Fruit fly (Drosophila melanogaster) whole organism, embryonic: ENCODE measurements around the gene CG10970.

Experiments
- Blimp-1 ChIP-seq: fragments of 200-800 bp; sonication (Bioruptor generic); optimal IDR thresholded peaks from 3 replicates; lab custom pipeline; 2018; ENCODE audit warnings: missing biosample characterization, missing genetic modification characterization, mild to moderate bottlenecking, moderate library complexity, missing genetic modification reagents
- CG11093 ChIP-seq: fragments of 200-800 bp; sonication (Bioruptor generic); IDR thresholded peaks from 3 replicates; pipeline ENCODE4 v1.3.6; 2022; ENCODE audit warnings: missing biosample characterization, missing genetic modification characterization
- CG12769 ChIP-seq: fragments of 200-800 bp; sonication (Bioruptor generic); optimal IDR thresholded peaks from 2 replicates; lab custom pipeline; 2019; ENCODE audit warnings: missing biosample characterization, mild to moderate bottlenecking, missing genetic modification characterization, moderate library complexity
- CG13123 ChIP-seq: fragments of 200-800 bp; sonication (Bioruptor generic); optimal IDR thresholded peaks from 2 replicates; lab custom pipeline; 2016; ENCODE audit warnings: missing biosample characterization, missing genetic modification characterization
- CG13296 ChIP-seq: fragments of 200-800 bp; sonication (Bioruptor generic); optimal IDR thresholded peaks from 3 replicates; lab custom pipeline; 2018; ENCODE audit warnings: missing biosample characterization, mild to moderate bottlenecking, missing genetic modification characterization
- CG14667 ChIP-seq: fragments of 200-800 bp; sonication (Bioruptor generic); IDR thresholded peaks from 2 replicates; pipeline ENCODE4 v1.3.6; 2022; ENCODE audit warnings: missing biosample characterization, missing genetic modification characterization
- CG1529 ChIP-seq: fragments of 200-800 bp; sonication (Bioruptor generic); optimal IDR thresholded peaks from 3 replicates; lab custom pipeline; 2018; ENCODE audit warnings: missing biosample characterization, missing genetic modification characterization
- CG1602 ChIP-seq: fragments of 200-800 bp; sonication (Bioruptor generic); optimal IDR thresholded peaks from 3 replicates; lab custom pipeline; 2016; ENCODE audit warnings: missing biosample characterization, missing genetic modification characterization
- CG17359 ChIP-seq: fragments of 200-800 bp; sonication (Bioruptor generic); optimal IDR thresholded peaks from 3 replicates; lab custom pipeline; 2018; ENCODE audit warnings: missing biosample characterization, mild to moderate bottlenecking, missing genetic modification characterization, moderate library complexity
- CG18262 ChIP-seq: fragments of 200-800 bp; optimal IDR thresholded peaks from 3 replicates; lab custom pipeline; 2019; ENCODE audit warnings: missing biosample characterization, mild to moderate bottlenecking, missing genetic modification characterization, moderate library complexity
- CG1832 ChIP-seq: fragments of 200-800 bp; sonication (Bioruptor generic); optimal IDR thresholded peaks from 2 replicates; lab custom pipeline; 2017; ENCODE audit warnings: missing biosample characterization, mild to moderate bottlenecking, missing genetic modification characterization, inconsistent platforms
- CG2875 ChIP-seq: fragments of 200-800 bp; sonication (Bioruptor generic); optimal IDR thresholded peaks from 2 replicates; lab custom pipeline; 2017; ENCODE audit warnings: missing biosample characterization, mild to moderate bottlenecking, missing genetic modification characterization, missing genetic modification reagents
- CG31224 ChIP-seq: fragments of 200-800 bp; sonication (Bioruptor generic); IDR thresholded peaks from 2 replicates; pipeline ENCODE4 v1.3.6; 2022; ENCODE audit warnings: missing biosample characterization, missing genetic modification characterization
- CG31388 ChIP-seq: fragments of 200-800 bp; sonication (Bioruptor generic); optimal IDR thresholded peaks from 2 replicates; lab custom pipeline; 2016; ENCODE audit warnings: missing biosample characterization, missing genetic modification characterization
- CG34376 ChIP-seq: fragments of 200-800 bp; sonication (Bioruptor generic); optimal IDR thresholded peaks from 2 replicates; lab custom pipeline; 2018; ENCODE audit warnings: missing biosample characterization, mild to moderate bottlenecking, missing genetic modification characterization
- CG4820 ChIP-seq: fragments of 200-800 bp; sonication (Bioruptor generic); optimal IDR thresholded peaks from 3 replicates; lab custom pipeline; 2016; ENCODE audit warnings: missing biosample characterization, missing genetic modification characterization
- CG5953 ChIP-seq: fragments of 200-800 bp; sonication (Bioruptor generic); IDR thresholded peaks from 2 replicates; pipeline ENCODE4 v1.3.6; 2022; ENCODE audit warnings: missing biosample characterization, missing genetic modification characterization
- CG6254 ChIP-seq: fragments of 200-800 bp; sonication (Bioruptor generic); optimal IDR thresholded peaks from 3 replicates; lab custom pipeline; 2017; ENCODE audit warnings: mild to moderate bottlenecking, missing biosample characterization, missing genetic modification reagents, missing genetic modification characterization
- CG8290 ChIP-seq, 3 experiments: fragments of 200-800 bp; sonication (Bioruptor generic); optimal IDR thresholded peaks; 2 replicates each; lab custom pipeline; 2016 to 2019; ENCODE audit warnings: missing biosample characterization in 3 of 3, missing genetic modification characterization in 3 of 3, mild to moderate bottlenecking in 2 of 3, moderate library complexity in 1 of 3
- CG9932 ChIP-seq: fragments of 200-800 bp; sonication (Bioruptor generic); IDR thresholded peaks from 2 replicates; pipeline ENCODE4 v1.3.6; 2022; ENCODE audit warnings: missing biosample characterization, missing genetic modification characterization
- D ChIP-seq, 2 experiments: fragments of 200-800 bp in 1 of 2; fragments of >200 bp in 1 of 2; sonication (Bioruptor generic) in 1 of 2; optimal IDR thresholded peaks; 2 replicates in 1 of 2; 3 replicates in 1 of 2; lab custom pipeline; 2017; ENCODE audit warnings: mild to moderate bottlenecking in 1 of 2, missing biosample characterization in 1 of 2, missing genetic modification characterization in 1 of 2, missing genetic modification reagents in 1 of 2
- Dll ChIP-seq: fragments of 200-800 bp; sonication (Bioruptor generic); IDR thresholded peaks from 4 replicates; pipeline ENCODE4 v1.3.6; 2022; ENCODE audit warnings: missing biosample characterization, missing genetic modification characterization; ENCODE audit not compliant: partially characterized antibody
- Ets97D ChIP-seq: fragments of 200-800 bp; sonication (Bioruptor generic); optimal IDR thresholded peaks from 3 replicates; lab custom pipeline; 2016; ENCODE audit warnings: missing biosample characterization, missing genetic modification characterization
- Fer1 ChIP-seq: fragments of 200-800 bp; sonication (Bioruptor generic); optimal IDR thresholded peaks from 2 replicates; lab custom pipeline; 2017; ENCODE audit warnings: missing biosample characterization, mild to moderate bottlenecking, missing genetic modification characterization
- HmgD ChIP-seq: fragments of 200-800 bp; sonication (Bioruptor generic); optimal IDR thresholded peaks from 3 replicates; lab custom pipeline; 2016; ENCODE audit warnings: missing biosample characterization, missing genetic modification characterization
- Lhr ChIP-seq: fragments of 200-800 bp; sonication (Bioruptor generic); optimal IDR thresholded peaks from 3 replicates; lab custom pipeline; 2017; ENCODE audit warnings: mild to moderate bottlenecking, missing biosample characterization, missing genetic modification reagents, missing genetic modification characterization
- Lpt ChIP-seq: fragments of >200 bp; optimal IDR thresholded peaks from 2 replicates; lab custom pipeline; 2018; ENCODE audit warnings: missing biosample characterization, missing genetic modification characterization
- Meics ChIP-seq: fragments of 200-800 bp; sonication (Bioruptor generic); optimal IDR thresholded peaks from 2 replicates; lab custom pipeline; 2017; ENCODE audit warnings: missing biosample characterization, mild to moderate bottlenecking, missing genetic modification characterization
- Mes4 ChIP-seq: fragments of 200-800 bp; sonication (Bioruptor generic); optimal IDR thresholded peaks from 2 replicates; lab custom pipeline; 2016; ENCODE audit warnings: missing biosample characterization, missing genetic modification characterization
- Neu2 ChIP-seq: fragments of 200-800 bp; sonication (Bioruptor generic); optimal IDR thresholded peaks from 3 replicates; lab custom pipeline; 2016; ENCODE audit warnings: missing biosample characterization, missing genetic modification characterization, borderline replicate concordance
- Optix ChIP-seq: fragments of 200-800 bp; sonication (Bioruptor generic); IDR thresholded peaks from 3 replicates; pipeline ENCODE4 v1.3.6; 2022; ENCODE audit warnings: missing biosample characterization, missing genetic modification characterization
- Ptx1 ChIP-seq: fragments of 200-800 bp; sonication (Bioruptor generic); IDR thresholded peaks from 2 replicates; pipeline ENCODE4 v1.3.6; 2022; ENCODE audit warnings: missing biosample characterization, missing genetic modification characterization
- TFAM ChIP-seq: fragments of 200-800 bp; sonication (Bioruptor generic); optimal IDR thresholded peaks from 2 replicates; lab custom pipeline; 2017; ENCODE audit warnings: missing biosample characterization, missing genetic modification characterization, inconsistent platforms
- Usf ChIP-seq: fragments of 200-800 bp; sonication (Bioruptor generic); optimal IDR thresholded peaks from 2 replicates; lab custom pipeline; 2017; ENCODE audit warnings: missing genotype, missing biosample characterization, missing genetic modification characterization
- YL-1 ChIP-seq: fragments of 200-800 bp; sonication (Bioruptor generic); optimal IDR thresholded peaks from 3 replicates; lab custom pipeline; 2017; ENCODE audit warnings: missing biosample characterization, mild to moderate bottlenecking, missing genetic modification characterization
- ac ChIP-seq: fragments of 200-800 bp; sonication (Bioruptor generic); optimal IDR thresholded peaks from 3 replicates; lab custom pipeline; 2017; ENCODE audit warnings: missing biosample characterization, mild to moderate bottlenecking, missing genetic modification characterization
- cwo ChIP-seq: fragments of 200-800 bp; sonication (Bioruptor generic); optimal IDR thresholded peaks from 3 replicates; lab custom pipeline; 2017; ENCODE audit warnings: missing biosample characterization, missing genetic modification characterization, mild to moderate bottlenecking, moderate library complexity, missing genetic modification reagents
- dpn ChIP-seq, 2 experiments: fragments of 200-800 bp; sonication (Bioruptor generic); optimal IDR thresholded peaks; 3 replicates each; lab custom pipeline; 2016; ENCODE audit warnings: missing biosample characterization in 2 of 2, missing genetic modification characterization in 2 of 2
- fd102C ChIP-seq: fragments of 200-800 bp; sonication (Bioruptor generic); optimal IDR thresholded peaks from 2 replicates; lab custom pipeline; 2018; ENCODE audit warnings: missing biosample characterization, mild to moderate bottlenecking, missing genetic modification characterization, moderate library complexity
- gfzf ChIP-seq: fragments of 200-800 bp; sonication (Bioruptor generic); optimal IDR thresholded peaks from 2 replicates; lab custom pipeline; 2016; ENCODE audit warnings: missing biosample characterization, mild to moderate bottlenecking, missing genetic modification characterization, moderate library complexity
- hb ChIP-seq: fragments of 200-800 bp; sonication (Bioruptor generic); IDR thresholded peaks from 3 replicates; pipeline ENCODE4 v1.3.6; 2022; ENCODE audit warnings: missing biosample characterization, missing genetic modification characterization; ENCODE audit not compliant: partially characterized antibody
- jigr1 ChIP-seq: fragments of 200-800 bp; sonication (Bioruptor generic); IDR thresholded peaks from 3 replicates; pipeline ENCODE4 v1.3.6; 2022; ENCODE audit warnings: missing biosample characterization, missing genetic modification characterization
- kay ChIP-seq: fragments of 200-800 bp; sonication (Bioruptor generic); optimal IDR thresholded peaks from 2 replicates; lab custom pipeline; 2016; ENCODE audit warnings: missing biosample characterization, missing genetic modification characterization
- pan ChIP-seq, 4 experiments: fragments of >200 bp in 3 of 4; fragments of 200-800 bp in 1 of 4; sonication (Bioruptor generic) in 1 of 4; optimal IDR thresholded peaks in 3 of 4; IDR thresholded peaks in 1 of 4; 2 replicates each; pipeline versions ENCODE4 v1.3.6 to Lab custom; 2017 to 2022; ENCODE audit warnings: missing biosample characterization in 2 of 4, missing genetic modification characterization in 2 of 4, mixed read lengths in 1 of 4
- psq ChIP-seq: fragments of 200-800 bp; sonication (Bioruptor generic); optimal IDR thresholded peaks from 2 replicates; lab custom pipeline; 2017; ENCODE audit warnings: missing biosample characterization, missing genetic modification characterization
- pum ChIP-seq: fragments of 200-800 bp; sonication (Bioruptor generic); optimal IDR thresholded peaks from 2 replicates; lab custom pipeline; 2016; ENCODE audit warnings: missing biosample characterization, missing genetic modification characterization
- row ChIP-seq: fragments of 200-800 bp; sonication (Bioruptor generic); IDR thresholded peaks from 3 replicates; pipeline ENCODE4 v1.3.6; 2022; ENCODE audit warnings: missing biosample characterization, missing genetic modification characterization
- slp2 ChIP-seq: fragments of 200-800 bp; sonication (Bioruptor generic); optimal IDR thresholded peaks from 2 replicates; lab custom pipeline; 2016; ENCODE audit warnings: missing biosample characterization, missing genetic modification characterization
- tap ChIP-seq: fragments of 200-800 bp; optimal IDR thresholded peaks from 3 replicates; lab custom pipeline; 2019; ENCODE audit warnings: missing biosample characterization, mild to moderate bottlenecking, missing genetic modification characterization, moderate library complexity
- tup ChIP-seq: fragments of 200-800 bp; sonication (Bioruptor generic); optimal IDR thresholded peaks from 2 replicates; lab custom pipeline; 2016; ENCODE audit warnings: missing biosample characterization, mild to moderate bottlenecking, missing genetic modification characterization, moderate library complexity

Gene CG10970

DNA sequence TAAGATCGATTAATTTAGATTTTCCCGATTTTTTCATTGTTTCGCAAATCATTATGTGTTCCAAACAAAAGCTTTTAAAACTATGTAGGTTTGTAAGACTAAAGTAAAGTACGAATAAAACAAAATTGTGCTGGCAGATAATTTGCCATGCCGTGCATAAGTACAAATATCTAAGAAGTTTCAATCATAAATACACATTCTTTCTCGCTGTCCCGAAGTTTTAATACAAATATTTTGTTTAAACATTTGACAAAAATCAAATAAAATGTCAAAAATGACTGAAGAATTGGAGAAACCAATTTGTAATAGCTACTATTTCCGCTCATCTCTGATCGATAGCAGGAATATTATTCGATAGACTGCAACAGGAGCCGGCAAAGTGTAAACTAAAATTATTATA is 11.4 kb upstream of the CG10970 start, which contains the start of gene APC4 (continued):
- TF ChIP-seq Ets97D, result peak; percentile 12
- TF ChIP-seq cwo (GFP tag; lab: Kevin White, UChicago), result no peak
- TF ChIP-seq CG11093 (GFP tag; lab: Robert Waterston, UW), result no peak
- no peak for TF ChIP-seq CG14667 (GFP tag; lab: Robert Waterston, UW)
- no peak for TF ChIP-seq Neu2 (GFP tag; lab: Kevin White, UChicago)
- no peak for TF ChIP-seq Mes4
- no peak for TF ChIP-seq hb (GFP tag; lab: Robert Waterston, UW)
- no peak for TF ChIP-seq Usf (GFP tag; lab: Kevin White, UChicago)
- no peak for TF ChIP-seq slp2 (GFP tag; lab: Kevin White, UChicago)
- TF ChIP-seq CG4820, result peak; percentile 31
- TF ChIP-seq Meics (GFP tag; lab: Kevin White, UChicago), result peak; percentile 32
- peak; percentile 51 for TF ChIP-seq CG9932
- no peak for TF ChIP-seq YL-1 (GFP tag; lab: Kevin White, UChicago)
- TF ChIP-seq Dll (GFP tag; lab: Robert Waterston, UW), result no peak
- peak; percentile 45 for TF ChIP-seq CG18262
- TF ChIP-seq CG31388, result no peak
- no peak for TF ChIP-seq tup (GFP tag; lab: Kevin White, UChicago)
- no peak for TF ChIP-seq pan (optimal IDR thresholded peaks at IDR 0.05; lab: Kevin White, UChicago)
- TF ChIP-seq pan (GFP tag; optimal IDR thresholded peaks at IDR 0.05 in 1 of 2, IDR thresholded peaks at IDR 0.05 in 1 of 2), result no peak
- no peak for TF ChIP-seq D (optimal IDR thresholded peaks at IDR 0.05; lab: Kevin White, UChicago)
- TF ChIP-seq D (GFP tag; optimal IDR thresholded peaks at IDR 0.05; lab: Kevin White, UChicago), result no peak
- TF ChIP-seq jigr1 (GFP tag; lab: Robert Waterston, UW), result no peak
- TF ChIP-seq CG1832, result no peak
- TF ChIP-seq CG12769 (tag; lab: Kevin White, UChicago), result no peak
- peak; percentile 17 for TF ChIP-seq CG8290 (GFP tag; optimal IDR thresholded peaks at IDR 0.05; lab: Kevin White, UChicago)
- TF ChIP-seq CG8290 (tag; optimal IDR thresholded peaks at IDR 0.05; lab: Kevin White, UChicago), result no peak
- TF ChIP-seq tap (tag; lab: Kevin White, UChicago), result no peak
- TF ChIP-seq kay, result no peak
- TF ChIP-seq CG31224 (GFP tag; lab: Robert Waterston, UW), result no peak
- TF ChIP-seq pum (GFP tag; lab: Kevin White, UChicago), result peak; percentile 11
- no peak for TF ChIP-seq CG2875 (GFP tag; lab: Kevin White, UChicago)
- TF ChIP-seq CG34376, result peak; percentile 43
- no peak for TF ChIP-seq psq (GFP tag; lab: Kevin White, UChicago)
- no peak for TF ChIP-seq CG5953 (GFP tag; lab: Robert Waterston, UW)
- TF ChIP-seq TFAM (GFP tag; lab: Kevin White, UChicago), result no peak
- TF ChIP-seq gfzf (GFP tag; lab: Kevin White, UChicago), result no peak
- TF ChIP-seq HmgD (GFP tag; lab: Kevin White, UChicago), result no peak
- no peak for TF ChIP-seq Blimp-1 (GFP tag; lab: Kevin White, UChicago)
- TF ChIP-seq ac (GFP tag; lab: Kevin White, UChicago), result no peak
- TF ChIP-seq fd102C (GFP tag; lab: Kevin White, UChicago), result no peak
- TF ChIP-seq CG17359 (tag; lab: Kevin White, UChicago), result peak; percentile 25
- TF ChIP-seq CG13123, result no peak
- no peak for TF ChIP-seq Optix (GFP tag; lab: Robert Waterston, UW)
- no peak for TF ChIP-seq CG1529 (GFP tag; lab: Kevin White, UChicago)
- no peak for TF ChIP-seq Lhr (GFP tag; lab: Kevin White, UChicago)
- no peak for TF ChIP-seq CG13296 (GFP tag; lab: Kevin White, UChicago)
- peak; percentile 75 for TF ChIP-seq row (GFP tag; lab: Robert Waterston, UW)
- no peak for TF ChIP-seq Fer1
- no peak for TF ChIP-seq Lpt
- no peak for TF ChIP-seq CG1602 (GFP tag; lab: Kevin White, UChicago)
- TF ChIP-seq CG6254, result no peak
- peak; percentile 18; the same call in 1 of the 2 replicates for TF ChIP-seq Ptx1
- TF ChIP-seq dpn (GFP tag; optimal IDR thresholded peaks at IDR 0.05; lab: Kevin White, UChicago), result peak; percentile 14 to 20
